Worm (Caenorhabditis elegans) whole organism, L1 larva: ENCODE measurements around the gene C12D12.1.
A peak's percentile ranks its signal among the peaks of the same experiment; 100 is the strongest.

ENCODE experiments used
- ama-1 ChIP-seq: fragments of 150-350 bp; optimal IDR thresholded peaks from 2 replicates; lab custom pipeline; 2014
- blmp-1 ChIP-seq: fragments of 150-350 bp; optimal IDR thresholded peaks from 2 replicates; lab custom pipeline; 2014; ENCODE audit warnings: missing biosample characterization, missing genetic modification characterization
- dpl-1 ChIP-seq, 3 experiments: fragments of 150-350 bp in 2 of 3; sonication (generic microtip) in 1 of 3; optimal IDR thresholded peaks; 2 replicates each; lab custom pipeline; 2014 to 2017; ENCODE audit warnings: missing biosample characterization in 3 of 3, missing genetic modification characterization in 3 of 3, missing genetic modification reagents in 3 of 3
- elt-3 ChIP-seq, 6 experiments: fragments of 150-350 bp in 1 of 6; sonication (generic microtip); optimal IDR thresholded peaks; 2 replicates each; lab custom pipeline; 2017 to 2018; ENCODE audit warnings: missing biosample characterization in 6 of 6, missing genetic modification characterization in 6 of 6, inconsistent platforms in 1 of 6
- grh-1 ChIP-seq: fragments of 200-800 bp; sonication (Bioruptor generic); IDR thresholded peaks from 2 replicates; pipeline ENCODE4 v1.3.6; 2022; ENCODE audit warnings: missing genetic modification reagents, missing genetic modification characterization, missing compliant biosample characterization
- hpl-2 ChIP-seq: fragments of 150-350 bp; optimal IDR thresholded peaks from 2 replicates; lab custom pipeline; 2014; ENCODE audit warnings: missing biosample characterization, missing genetic modification reagents, missing genetic modification characterization
- jun-1 ChIP-seq: fragments of 150-350 bp; optimal IDR thresholded peaks from 2 replicates; lab custom pipeline; 2014; ENCODE audit warnings: missing biosample characterization, missing genetic modification reagents, missing genetic modification characterization
- lin-13 ChIP-seq: fragments of 150-350 bp; optimal IDR thresholded peaks from 2 replicates; lab custom pipeline; 2014; ENCODE audit warnings: missing biosample characterization, missing genetic modification reagents, missing genetic modification characterization
- nhr-11 ChIP-seq: fragments of 150-350 bp; optimal IDR thresholded peaks from 2 replicates; lab custom pipeline; 2014; ENCODE audit warnings: missing biosample characterization, missing genetic modification characterization
- pqm-1 ChIP-seq: sonication (generic microtip); optimal IDR thresholded peaks from 3 replicates; lab custom pipeline; 2017; ENCODE audit warnings: missing biosample characterization, missing genetic modification characterization
- tlp-1 ChIP-seq: fragments of 150-350 bp; optimal IDR thresholded peaks from 2 replicates; lab custom pipeline; 2014; ENCODE audit warnings: missing biosample characterization, missing genetic modification characterization
- unc-130 ChIP-seq: fragments of 150-350 bp; optimal IDR thresholded peaks from 2 replicates; lab custom pipeline; 2017; ENCODE audit warnings: missing biosample characterization, missing genetic modification characterization, inconsistent platforms
- zag-1 ChIP-seq: fragments of 150-350 bp; optimal IDR thresholded peaks from 2 replicates; lab custom pipeline; 2014; ENCODE audit warnings: missing biosample characterization, missing genetic modification characterization
- ztf-11 ChIP-seq, 2 experiments: sonication (generic microtip); optimal IDR thresholded peaks; 2 replicates each; lab custom pipeline; 2016 to 2017; ENCODE audit warnings: missing genetic modification characterization in 2 of 2, missing biosample characterization in 1 of 2, missing compliant biosample characterization in 1 of 2

- TF ChIP-seq pqm-1 (tag; lab: Kevin White, UChicago) = no peak
- TF ChIP-seq dpl-1 (GFP tag; optimal IDR thresholded peaks at IDR 0.05; lab: Kevin White, UChicago) = no peak
- no peak for TF ChIP-seq jun-1 (tag; lab: Kevin White, UChicago)
- no peak for TF ChIP-seq ztf-11 (tag; optimal IDR thresholded peaks at IDR 0.05; lab: Kevin White, UChicago)
- no peak for TF ChIP-seq elt-3 (tag; optimal IDR thresholded peaks at IDR 0.05; lab: Kevin White, UChicago)
- TF ChIP-seq ama-1 (lab: Kevin White, UChicago) = no peak
- TF ChIP-seq blmp-1 (tag; lab: Kevin White, UChicago) = peak; percentile 4
- TF ChIP-seq zag-1 (tag; lab: Kevin White, UChicago) = no peak
- no peak for TF ChIP-seq hpl-2 (GFP tag; lab: Kevin White, UChicago)
- TF ChIP-seq nhr-11 (tag; lab: Kevin White, UChicago) = no peak
- no peak for TF ChIP-seq lin-13
- no peak for TF ChIP-seq tlp-1 (tag; lab: Kevin White, UChicago)
- no peak for TF ChIP-seq unc-130
- no peak for TF ChIP-seq grh-1 (GFP tag; lab: Robert Waterston, UW)
These were observed 26.8 kb upstream of the C12D12.1 start for ce11 chrX:3472226-3472625.
